Worm (Caenorhabditis elegans) whole organism, late embryonic: ENCODE measurements around the gene twnk-1.

Experiments
- lim-6 ChIP-seq: sonication (generic microtip); optimal IDR thresholded peaks from 2 replicates; lab custom pipeline; 2016; ENCODE audit warnings: missing genetic modification characterization, missing compliant biosample characterization
- zip-5 ChIP-seq: sonication (generic microtip); optimal IDR thresholded peaks from 2 replicates; lab custom pipeline; 2016; ENCODE audit warnings: missing genetic modification characterization, missing compliant biosample characterization

ce11 chrX:5821842-5822241 lies 30.8 kb downstream of the twnk-1 start, which contains the start of gene hbl-1:
- TF ChIP-seq zip-5 (tag; lab: Kevin White, UChicago): no peak
- TF ChIP-seq lim-6 (tag; lab: Kevin White, UChicago): no peak
